Fruit fly (Drosophila melanogaster): ENCODE measurements around the gene CG7772.

Gene CG7772

DNA sequence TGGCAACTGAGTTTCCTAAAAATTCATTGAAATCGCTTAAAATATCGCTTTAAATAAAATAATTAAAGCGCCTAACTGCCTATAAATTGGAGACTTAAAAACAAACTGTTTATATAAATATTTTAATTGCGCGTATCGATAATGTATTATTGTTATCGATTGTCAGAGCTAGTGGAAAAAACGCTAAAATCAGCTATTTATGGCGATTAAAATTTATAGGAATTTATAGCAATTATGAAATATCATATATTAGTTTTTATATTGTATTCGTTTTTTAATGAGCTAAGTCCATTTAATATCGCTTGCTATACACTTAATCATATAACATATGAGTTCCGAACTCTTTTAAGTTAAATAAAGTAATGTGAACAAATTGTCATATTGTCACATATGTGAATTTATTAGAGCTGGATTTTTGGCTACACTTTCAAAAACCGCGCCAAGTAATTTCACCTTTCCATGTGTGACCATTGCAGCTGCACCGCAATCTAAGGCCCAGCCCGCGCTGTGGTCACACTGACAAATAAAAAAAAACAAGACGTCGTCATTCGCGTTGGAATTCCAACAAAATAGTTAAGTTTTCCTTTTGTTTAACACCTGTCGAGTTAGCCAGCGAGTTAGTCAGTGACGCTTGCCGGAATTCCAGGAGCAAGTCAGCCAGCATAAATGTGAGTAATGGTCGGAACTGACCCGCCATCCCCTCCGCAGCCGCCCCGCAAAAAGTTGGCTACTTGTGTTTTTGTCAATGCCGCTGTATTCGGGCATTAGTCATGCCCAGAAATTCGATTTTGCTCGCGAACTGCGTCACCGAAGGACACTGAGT lies at the start of gene CG7772, which contains the start of gene Vps4:
Gene CG7772 (minus strand): TSS at position 78 of the 823 bp plus-strand sequence.
Gene Vps4 (plus strand): TSS at position 509 of the 823 bp plus-strand sequence.
- TF ChIP-seq Med (GFP tag) = peak; percentile 48
- peak; percentile 33 for TF ChIP-seq CG1603 (tag; optimal IDR thresholded peaks at IDR 0.05)
- peak; percentile 24 for TF ChIP-seq trem (tag; optimal IDR thresholded peaks at IDR 0.05)
- TF ChIP-seq CG34376 (GFP tag; optimal IDR thresholded peaks at IDR 0.05) = no peak
- TF ChIP-seq CG9797 (GFP tag; optimal IDR thresholded peaks at IDR 0.05) = peak; percentile 74
- TF ChIP-seq MBD-R2 (GFP tag; IDR thresholded peaks at IDR 0.05) = peak; percentile 28
- TF ChIP-seq CG17359 (tag; optimal IDR thresholded peaks at IDR 0.05) = peak; percentile 91
- no peak for TF ChIP-seq ems (GFP tag; optimal IDR thresholded peaks at IDR 0.05)
- peak; percentile 36; the same call in 1 of the 3 replicates for TF ChIP-seq CG6791 (GFP tag; IDR thresholded peaks at IDR 0.05; ENCODE audit: partially characterized antibody)
- no peak for TF ChIP-seq CG1233 (GFP tag; optimal IDR thresholded peaks at IDR 0.05)
- TF ChIP-seq CG12659 (GFP tag; optimal IDR thresholded peaks at IDR 0.05) = peak; percentile 37
- no peak for TF ChIP-seq pum (GFP tag; optimal IDR thresholded peaks at IDR 0.05)
- TF ChIP-seq sqz (GFP tag; optimal IDR thresholded peaks at IDR 0.05) = peak; percentile 87
- no peak for TF ChIP-seq eve (GFP tag; optimal IDR thresholded peaks at IDR 0.05)
- peak in 1 of 2 experiments; percentile 12 for TF ChIP-seq crp (GFP tag; optimal IDR thresholded peaks at IDR 0.05)
- no peak for TF ChIP-seq cwo (GFP tag; optimal IDR thresholded peaks at IDR 0.05)
- TF ChIP-seq Ets97D (GFP tag; optimal IDR thresholded peaks at IDR 0.05) = peak; percentile 27
- TF ChIP-seq row (GFP tag; IDR thresholded peaks at IDR 0.05) = 0 out of 3 replicates have a peak, but pooled peaks have one; percentile 22
- peak; percentile 31 for TF ChIP-seq nerfin-1 (tag; optimal IDR thresholded peaks at IDR 0.05)
- TF ChIP-seq YL-1 (GFP tag; optimal IDR thresholded peaks at IDR 0.05) = peak; percentile 50
- TF ChIP-seq sd (tag; optimal IDR thresholded peaks at IDR 0.05) = peak; percentile 93
- TF ChIP-seq stwl (tag; optimal IDR thresholded peaks at IDR 0.05) = peak; percentile 13
- TF ChIP-seq Abd-B (GFP tag; optimal IDR thresholded peaks at IDR 0.05) = peak; percentile 8
- 0 out of 2 replicates have a peak, but pooled peaks have one; percentile 43 for TF ChIP-seq sna (GFP tag; IDR thresholded peaks at IDR 0.05; ENCODE audit: partially characterized antibody)
- no peak for TF ChIP-seq Dad (GFP tag; optimal IDR thresholded peaks at IDR 0.05)
- TF ChIP-seq Nf-YC (tag; optimal IDR thresholded peaks at IDR 0.05) = peak; percentile 10
- peak; percentile 34 for TF ChIP-seq Sry-δ (GFP tag; optimal IDR thresholded peaks at IDR 0.05)
- TF ChIP-seq yki (optimal IDR thresholded peaks at IDR 0.05) = no peak
- peak; percentile 71 for TF ChIP-seq CG32772 (GFP tag; IDR thresholded peaks at IDR 0.05)
- TF ChIP-seq CG15073 (GFP tag; optimal IDR thresholded peaks at IDR 0.05) = no peak
- TF ChIP-seq CG13123 (GFP tag; optimal IDR thresholded peaks at IDR 0.05) = no peak
- 0 out of 2 replicates have a peak, but pooled peaks have one; percentile 10 for TF ChIP-seq CG31441 (GFP tag; IDR thresholded peaks at IDR 0.05)
- TF ChIP-seq unc-4 (GFP tag; IDR thresholded peaks at IDR 0.05; ENCODE audit: partially characterized antibody) = peak; percentile 45; the same call in 1 of the 2 replicates
- no peak for TF ChIP-seq Ptx1 (GFP tag; IDR thresholded peaks at IDR 0.05)
- TF ChIP-seq CG12391 (tag; optimal IDR thresholded peaks at IDR 0.05) = peak; percentile 1
- TF ChIP-seq pzg (GFP tag; optimal IDR thresholded peaks at IDR 0.05) = peak; percentile 52
- TF ChIP-seq abd-A (tag; optimal IDR thresholded peaks at IDR 0.05) = peak; percentile 33
- peak; percentile 23 for TF ChIP-seq nom (GFP tag; optimal IDR thresholded peaks at IDR 0.05)
- peak; percentile 10 for TF ChIP-seq gsb-n (tag; optimal IDR thresholded peaks at IDR 0.05)
- TF ChIP-seq Sry-β (GFP tag; optimal IDR thresholded peaks at IDR 0.05) = peak; percentile 84
- TF ChIP-seq Opbp (GFP tag; IDR thresholded peaks at IDR 0.05; ENCODE audit: partially characterized antibody) = 0 out of 3 replicates have a peak, but pooled peaks have one; percentile 34
- peak; percentile 90 for TF ChIP-seq E2f2 (GFP tag; IDR thresholded peaks at IDR 0.05)
- peak; percentile 23 for TF ChIP-seq CG30020 (tag; optimal IDR thresholded peaks at IDR 0.05)
- peak; percentile 64 for TF ChIP-seq CG2116 (GFP tag; optimal IDR thresholded peaks at IDR 0.05)
- TF ChIP-seq BEAF-32 (GFP tag; optimal IDR thresholded peaks at IDR 0.05) = peak; percentile 63
- TF ChIP-seq kay (GFP tag; optimal IDR thresholded peaks at IDR 0.05) = peak; percentile 79
- TF ChIP-seq CG15514 (GFP tag; optimal IDR thresholded peaks at IDR 0.05) = peak; percentile 40

Data from whole organism, embryonic.